Fruit fly (Drosophila melanogaster): ENCODE results near the gene CG13101.

The CG13101 gene

DNA sequence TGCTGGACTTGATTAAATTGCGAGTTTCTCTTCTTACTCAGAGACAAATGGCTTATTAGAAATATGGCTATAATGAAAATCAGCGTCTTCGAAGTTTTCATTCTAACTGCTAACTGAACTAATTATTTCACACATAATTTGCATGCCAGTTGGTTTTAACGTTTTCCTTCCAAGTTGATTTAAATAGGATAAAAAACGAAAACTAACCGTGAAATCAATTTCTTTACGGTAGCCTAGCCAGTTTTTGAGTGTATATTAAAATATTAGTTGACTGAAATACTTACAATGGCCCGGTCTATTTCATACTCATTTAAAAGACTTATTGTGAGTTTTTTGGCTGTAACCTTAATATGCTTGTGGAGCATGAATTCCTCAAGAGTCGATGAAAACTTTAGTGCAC, 22.4 kb downstream of the CG13101 start, which contains the start of the genes CG9525 and CG32985:
CG9525 (minus strand) TSS at position 101 of the 400 bp plus-strand sequence.
CG32985 (plus strand) TSS at position 280 of the 400 bp plus-strand sequence.
- no peak for TF ChIP-seq Ets21C (GFP tag; optimal IDR thresholded peaks at IDR 0.05)
- TF ChIP-seq eg (GFP tag; IDR thresholded peaks at IDR 0.05) = no peak
- no peak for TF ChIP-seq Sox102F (GFP tag; optimal IDR thresholded peaks at IDR 0.05)
- no peak for TF ChIP-seq Ets96B (tag; optimal IDR thresholded peaks at IDR 0.05)
- TF ChIP-seq CG34406 (GFP tag; optimal IDR thresholded peaks at IDR 0.05) = no peak
- no peak for TF ChIP-seq CG11294 (GFP tag; IDR thresholded peaks at IDR 0.05)
- TF ChIP-seq CG32006 (GFP tag; optimal IDR thresholded peaks at IDR 0.05) = no peak
- no peak for TF ChIP-seq ss (GFP tag; optimal IDR thresholded peaks at IDR 0.05)
- no peak for TF ChIP-seq fd85E (GFP tag; optimal IDR thresholded peaks at IDR 0.05)
- TF ChIP-seq CG16779 (tag; optimal IDR thresholded peaks at IDR 0.05) = no peak
- TF ChIP-seq CG11902 (GFP tag; optimal IDR thresholded peaks at IDR 0.05) = no peak
- TF ChIP-seq CG6854 (GFP tag; optimal IDR thresholded peaks at IDR 0.05) = no peak
- TF ChIP-seq fd59A (GFP tag; optimal IDR thresholded peaks at IDR 0.05) = no peak

DNA sequence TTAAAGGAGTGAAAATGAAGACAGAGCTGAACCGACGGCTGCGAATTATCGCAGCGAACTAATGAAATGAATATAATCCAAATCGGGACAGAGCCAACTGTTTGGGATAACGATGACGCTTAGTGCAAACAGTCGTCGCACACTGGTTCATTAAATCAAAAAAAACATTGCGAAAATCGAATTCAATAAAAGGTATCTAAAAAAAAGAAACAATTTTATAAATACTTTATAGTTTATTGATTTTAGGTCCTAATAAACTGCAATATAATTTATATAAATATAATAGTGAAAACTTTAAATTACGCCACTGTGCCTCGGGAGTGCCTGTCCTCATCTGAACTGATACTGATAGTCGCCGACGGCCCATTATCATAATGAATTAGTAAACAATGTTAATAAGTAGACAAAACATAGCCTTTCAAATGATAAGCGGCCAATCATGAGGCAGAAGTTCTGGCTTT, 25.6 kb downstream of the CG13101 start, which contains the start of gene CG31886:
CG31886 (minus strand) TSS at position 51 of the 461 bp plus-strand sequence.
- peak; percentile 15 for TF ChIP-seq Hr4 (GFP tag; optimal IDR thresholded peaks at IDR 0.05)
- no peak; the same call in 1 of the 2 replicates for TF ChIP-seq Gug (GFP tag; IDR thresholded peaks at IDR 0.05)
- TF ChIP-seq dsx (GFP tag; optimal IDR thresholded peaks at IDR 0.05; ENCODE audit: poor library complexity, severe bottlenecking) = no peak
- no peak for TF ChIP-seq dac (GFP tag; optimal IDR thresholded peaks at IDR 0.05)
- TF ChIP-seq CG6854 (GFP tag; optimal IDR thresholded peaks at IDR 0.05) = no peak
- no peak for TF ChIP-seq CG8632 (GFP tag; optimal IDR thresholded peaks at IDR 0.05)
- peak; percentile 73 for TF ChIP-seq CG6276 (GFP tag; optimal IDR thresholded peaks at IDR 0.05)
- TF ChIP-seq CG4318 (GFP tag; optimal IDR thresholded peaks at IDR 0.05) = peak; percentile 17
- TF ChIP-seq Eip78C (GFP tag) = no peak
- TF ChIP-seq esn (GFP tag; optimal IDR thresholded peaks at IDR 0.05) = no peak
- no peak for TF ChIP-seq Blimp-1 (GFP tag; optimal IDR thresholded peaks at IDR 0.05)
- TF ChIP-seq CG3032 (tag; optimal IDR thresholded peaks at IDR 0.05) = no peak
- no peak for TF ChIP-seq cyc (GFP tag; optimal IDR thresholded peaks at IDR 0.05)
- peak; percentile 45 for TF ChIP-seq achi (GFP tag; optimal IDR thresholded peaks at IDR 0.05)
- TF ChIP-seq CG34406 (GFP tag; optimal IDR thresholded peaks at IDR 0.05) = no peak
- TF ChIP-seq CG11762 (GFP tag; optimal IDR thresholded peaks at IDR 0.05; ENCODE audit: insufficient read depth) = no peak
- TF ChIP-seq svp (GFP tag) = peak; percentile 24
- no peak for TF ChIP-seq CG31627 (GFP tag; optimal IDR thresholded peaks at IDR 0.05)
- no peak for TF ChIP-seq CG8319 (GFP tag; optimal IDR thresholded peaks at IDR 0.05)
- TF ChIP-seq lz (GFP tag; optimal IDR thresholded peaks at IDR 0.05) = no peak
- peak; percentile 75 for TF ChIP-seq CG32006 (GFP tag; optimal IDR thresholded peaks at IDR 0.05)
- no peak for TF ChIP-seq Ets21C (GFP tag; optimal IDR thresholded peaks at IDR 0.05)
- TF ChIP-seq fkh (GFP tag; optimal IDR thresholded peaks at IDR 0.05) = peak; percentile 56
- no peak for TF ChIP-seq Smox (GFP tag; optimal IDR thresholded peaks at IDR 0.05)
- TF ChIP-seq Sox14 (GFP tag; optimal IDR thresholded peaks at IDR 0.05) = no peak
- TF ChIP-seq Ets96B (tag; optimal IDR thresholded peaks at IDR 0.05) = no peak
- TF ChIP-seq CG3919 (GFP tag; optimal IDR thresholded peaks at IDR 0.05) = peak; percentile 20
- TF ChIP-seq salr (GFP tag; optimal IDR thresholded peaks at IDR 0.05) = peak in 1 of 2 experiments; percentile 11
- peak; percentile 84; the same call in 2 of the 3 replicates for TF ChIP-seq CG8119 (GFP tag; IDR thresholded peaks at IDR 0.05)
- no peak for TF ChIP-seq vri (GFP tag; optimal IDR thresholded peaks at IDR 0.05)
- TF ChIP-seq Met (GFP tag; optimal IDR thresholded peaks at IDR 0.05) = no peak
- peak; percentile 56 for TF ChIP-seq OdsH (GFP tag; optimal IDR thresholded peaks at IDR 0.05)
- peak; percentile 10 for TF ChIP-seq acj6 (GFP tag; optimal IDR thresholded peaks at IDR 0.05)
- peak; percentile 27 for TF ChIP-seq CG10631 (GFP tag; optimal IDR thresholded peaks at IDR 0.05)
- no peak for TF ChIP-seq CG6792 (GFP tag; optimal IDR thresholded peaks at IDR 0.05)
- TF ChIP-seq CG11294 (GFP tag; IDR thresholded peaks at IDR 0.05) = peak; percentile 44
- TF ChIP-seq CG15336 (GFP tag; IDR thresholded peaks at IDR 0.05) = no peak; the same call in 1 of the 2 replicates
- peak; percentile 29 for TF ChIP-seq CG16779 (tag; optimal IDR thresholded peaks at IDR 0.05)
- TF ChIP-seq CG1621 (tag; optimal IDR thresholded peaks at IDR 0.05) = no peak
- TF ChIP-seq ss (GFP tag; optimal IDR thresholded peaks at IDR 0.05) = no peak
- TF ChIP-seq spab (GFP tag; optimal IDR thresholded peaks at IDR 0.05) = no peak
- TF ChIP-seq Eip93F (GFP tag; optimal IDR thresholded peaks at IDR 0.05) = no peak
- TF ChIP-seq eg (GFP tag; IDR thresholded peaks at IDR 0.05) = peak; percentile 82; the same call in 2 of the 3 replicates
- no peak for TF ChIP-seq fd59A (GFP tag; optimal IDR thresholded peaks at IDR 0.05)
- peak; percentile 1 for TF ChIP-seq CG10669 (GFP tag; optimal IDR thresholded peaks at IDR 0.05)

All from whole organism, prepupa.